Fruit fly (Drosophila melanogaster) whole organism: ENCODE results near the gene Lsp2.

ENCODE experiments used
- EcR ChIP-seq, 2 experiments: fragments of >200 bp; optimal IDR thresholded peaks; 2 replicates each; lab custom pipeline; 2017; ENCODE audit warnings: missing biosample characterization in 2 of 2, missing genetic modification characterization in 2 of 2, missing genetic modification reagents in 2 of 2
- pan ChIP-seq: fragments of >200 bp; optimal IDR thresholded peaks from 2 replicates; lab custom pipeline; 2017
- psq ChIP-seq: fragments of >200 bp; optimal IDR thresholded peaks from 2 replicates; lab custom pipeline; 2017

DNA sequence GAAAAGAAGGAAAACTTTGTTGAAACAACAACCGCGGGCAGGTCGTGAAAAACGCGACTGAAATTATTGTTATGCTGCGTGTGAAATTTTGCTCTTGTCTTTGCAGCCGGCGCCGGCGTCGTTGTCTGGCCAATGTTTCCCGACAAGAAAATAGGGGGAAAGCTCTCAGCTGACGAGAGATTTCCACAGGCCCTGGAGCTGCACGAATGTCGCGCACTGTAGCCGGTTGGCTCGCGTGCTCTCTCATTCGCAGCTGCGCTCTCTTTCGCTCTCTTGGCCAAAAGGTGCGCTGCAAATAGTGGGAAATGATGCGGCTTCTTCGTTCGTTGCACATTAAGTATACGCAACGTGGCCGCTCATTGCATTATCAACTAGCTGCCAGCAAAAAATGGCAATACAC, 34.5 kb downstream of the Lsp2 start, which contains the start of gene CG9760:
- TF ChIP-seq pan (lab: Kevin White, UChicago) (no peak), EcR (GFP tag; optimal IDR thresholded peaks at IDR 0.05; lab: Kevin White, UChicago) (no peak), psq (no peak)
